Worm (Caenorhabditis elegans) whole organism, early embryonic: ENCODE measurements around the gene srw-34.

ENCODE experiments used
- B0310.2 ChIP-seq: sonication (generic microtip); optimal IDR thresholded peaks from 2 replicates; lab custom pipeline; 2016; ENCODE audit warnings: mild to moderate bottlenecking, missing genetic modification characterization, missing compliant biosample characterization
- aly-1 ChIP-seq: sonication (generic microtip); optimal IDR thresholded peaks from 2 replicates; lab custom pipeline; 2016; ENCODE audit warnings: missing genetic modification characterization, missing compliant biosample characterization
- ama-1 ChIP-seq: fragments of 150-350 bp; optimal IDR thresholded peaks from 2 replicates; lab custom pipeline; 2014
- ceh-13 ChIP-seq: fragments of 200-800 bp; sonication (Bioruptor generic); optimal IDR thresholded peaks from 2 replicates; lab custom pipeline; 2018; ENCODE audit warnings: mild to moderate bottlenecking, missing genetic modification characterization, missing compliant biosample characterization
- ceh-36 ChIP-seq: sonication (generic microtip); optimal IDR thresholded peaks from 2 replicates; lab custom pipeline; 2016; ENCODE audit warnings: missing genetic modification characterization, inconsistent platforms, missing compliant biosample characterization
- ets-7 ChIP-seq: sonication (generic microtip); optimal IDR thresholded peaks from 2 replicates; lab custom pipeline; 2016; ENCODE audit warnings: missing genotype, missing genetic modification characterization, missing compliant biosample characterization
- flt-1 ChIP-seq: fragments of 200-800 bp; sonication (Bioruptor generic); IDR thresholded peaks from 2 replicates; pipeline ENCODE4 v1.3.6; 2022; ENCODE audit warnings: missing genetic modification characterization, missing compliant biosample characterization
- hmbx-1 ChIP-seq: sonication (generic microtip); optimal IDR thresholded peaks from 2 replicates; lab custom pipeline; 2016; ENCODE audit warnings: mild to moderate bottlenecking, missing genetic modification characterization, missing compliant biosample characterization
- hmg-4 ChIP-seq: fragments of 200-800 bp; sonication (Bioruptor generic); optimal IDR thresholded peaks from 2 replicates; lab custom pipeline; 2018; ENCODE audit warnings: mild to moderate bottlenecking, missing genetic modification characterization, missing compliant biosample characterization
- hnd-1 ChIP-seq: sonication (generic microtip); optimal IDR thresholded peaks from 2 replicates; lab custom pipeline; 2016; ENCODE audit warnings: missing genetic modification characterization, missing compliant biosample characterization
- pes-1 ChIP-seq: fragments of 200-800 bp; sonication (Bioruptor generic); IDR thresholded peaks from 2 replicates; pipeline ENCODE4 v1.3.6; 2022; ENCODE audit warnings: missing genetic modification reagents, missing genetic modification characterization, missing compliant biosample characterization
- scrt-1 ChIP-seq: fragments of 200-800 bp; sonication (Bioruptor generic); IDR thresholded peaks from 2 replicates; pipeline ENCODE4 v1.3.6; 2022; ENCODE audit warnings: missing genetic modification characterization, missing compliant biosample characterization
- tbx-37 ChIP-seq: fragments of 200-800 bp; sonication (Bioruptor generic); conservative IDR thresholded peaks from 2 replicates; pipeline ENCODE4 v1.3.6; 2022; ENCODE audit warnings: missing genetic modification reagents, missing genetic modification characterization, missing compliant biosample characterization
- tra-4 ChIP-seq: sonication (generic microtip); optimal IDR thresholded peaks from 2 replicates; lab custom pipeline; 2017; ENCODE audit warnings: missing genetic modification characterization, missing compliant biosample characterization

DNA sequence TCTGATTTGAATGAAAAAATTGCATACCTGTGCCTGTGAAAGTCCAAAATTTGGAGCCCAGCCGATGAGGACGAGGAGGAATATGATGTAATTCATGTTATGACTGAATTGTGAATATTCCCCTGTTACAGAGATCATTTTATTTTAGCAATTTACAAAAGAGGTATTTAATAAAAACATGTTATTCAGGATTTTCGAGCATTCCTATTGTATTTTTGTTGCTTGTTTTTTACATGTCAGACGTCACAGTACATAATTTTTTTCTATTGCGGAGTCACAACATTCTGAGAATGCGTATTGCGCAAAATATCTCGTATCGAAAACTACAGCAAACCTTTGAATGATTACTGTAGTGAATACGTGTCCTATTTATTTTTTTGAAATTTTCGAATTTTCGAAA lies 19.0 kb downstream of the srw-34 start, which contains the start of gene F36D3.14:
- TF ChIP-seq ama-1 (lab: Kevin White, UChicago) (no peak), hnd-1 (no peak), ceh-36 (tag; lab: Kevin White, UChicago) (no peak), flt-1 (GFP tag; lab: Robert Waterston, UW) (no peak), pes-1 (GFP tag; lab: Robert Waterston, UW) (no peak), ets-7 (tag; lab: Kevin White, UChicago) (no peak), tbx-37 (GFP tag; lab: Robert Waterston, UW) (no peak), tra-4 (tag; lab: Kevin White, UChicago) (no peak), aly-1 (tag; lab: Kevin White, UChicago) (no peak), B0310.2 (tag; lab: Kevin White, UChicago) (no peak), ceh-13 (GFP tag; lab: Kevin White, UChicago) (no peak), scrt-1 (no peak), hmbx-1 (no peak), hmg-4 (GFP tag; lab: Kevin White, UChicago) (no peak)
